Worm (Caenorhabditis elegans) whole organism, L3 larva: ENCODE measurements around the gene str-103.

Source experiments
- egl-5 ChIP-seq: fragments of 150-350 bp; optimal IDR thresholded peaks from 2 replicates; lab custom pipeline; 2017; ENCODE audit warnings: missing biosample characterization, missing genetic modification reagents, missing genetic modification characterization, inconsistent platforms
- elt-3 ChIP-seq, 3 experiments: fragments of 150-350 bp in 1 of 3; sonication (generic microtip) in 2 of 3; optimal IDR thresholded peaks; 2 replicates in 2 of 3; 4 replicates in 1 of 3; lab custom pipeline; 2014 to 2017; ENCODE audit warnings: missing biosample characterization in 3 of 3, missing genetic modification characterization in 3 of 3
- nhr-28 ChIP-seq: fragments of 150-350 bp; optimal IDR thresholded peaks from 2 replicates; lab custom pipeline; 2014; ENCODE audit warnings: missing biosample characterization, missing genetic modification characterization
- pha-4 ChIP-seq: fragments of 150-350 bp; optimal IDR thresholded peaks from 2 replicates; lab custom pipeline; 2014; ENCODE audit warnings: missing biosample characterization, missing genetic modification reagents, missing genetic modification characterization
- zag-1 ChIP-seq: fragments of 150-350 bp; optimal IDR thresholded peaks from 2 replicates; lab custom pipeline; 2014; ENCODE audit warnings: missing biosample characterization, missing genetic modification characterization

ce11 chrV:16100103-16100730, 18.3 kb downstream of the str-103 start, which contains the start of gene cth-1:
- TF ChIP-seq pha-4 (tag; lab: Kevin White, UChicago) (no peak), egl-5 (tag; lab: Kevin White, UChicago) (no peak), zag-1 (tag; lab: Kevin White, UChicago) (no peak), elt-3 (tag; optimal IDR thresholded peaks at IDR 0.05; lab: Kevin White, UChicago) (peak in 1 of 3 experiments; percentile 72), nhr-28 (tag; lab: Kevin White, UChicago) (no peak)
